Worm (Caenorhabditis elegans): ENCODE results near the gene rsp-5.

- TF ChIP-seq skn-1 (tag; optimal IDR thresholded peaks at IDR 0.05) (no peak), pqm-1 (tag; optimal IDR thresholded peaks at IDR 0.05) (no peak), lin-15B (tag; optimal IDR thresholded peaks at IDR 0.05) (no peak), nhr-77 (tag; optimal IDR thresholded peaks at IDR 0.05) (no peak), aly-2 (tag; optimal IDR thresholded peaks at IDR 0.05) (no peak), ceh-9 (tag; optimal IDR thresholded peaks at IDR 0.05) (no peak), sea-2 (GFP tag; optimal IDR thresholded peaks at IDR 0.05) (no peak), snpc-4 (tag; optimal IDR thresholded peaks at IDR 0.05) (no peak)
These were observed 23.9 kb downstream of the rsp-5 start, which contains the start of gene R05G9R.1 for ce11 chrII:6513911-6514310.
